Fruit fly (Drosophila melanogaster) whole organism, embryonic: ENCODE measurements around the gene Tbc1d22.

Source experiments
- Atf-2 ChIP-seq: fragments of 200-800 bp; sonication (Bioruptor generic); optimal IDR thresholded peaks from 2 replicates; lab custom pipeline; 2016; ENCODE audit warnings: missing biosample characterization, missing genetic modification characterization
- Bdp1 ChIP-seq: fragments of 200-800 bp; sonication (Bioruptor generic); optimal IDR thresholded peaks from 3 replicates; lab custom pipeline; 2016; ENCODE audit warnings: missing biosample characterization, missing genetic modification characterization
- C15 ChIP-seq: fragments of 200-800 bp; sonication (Bioruptor generic); IDR thresholded peaks from 3 replicates; pipeline ENCODE4 v1.3.6; 2022; ENCODE audit warnings: missing biosample characterization, missing genetic modification characterization
- CG10274 ChIP-seq: fragments of 200-800 bp; sonication (Bioruptor generic); optimal IDR thresholded peaks from 3 replicates; lab custom pipeline; 2017; ENCODE audit warnings: missing biosample characterization, mild to moderate bottlenecking, missing genetic modification characterization
- CG10543 ChIP-seq: fragments of 200-800 bp; sonication (Bioruptor generic); optimal IDR thresholded peaks from 3 replicates; lab custom pipeline; 2017; ENCODE audit warnings: missing biosample characterization, mild to moderate bottlenecking, missing genetic modification characterization, moderate library complexity
- CG11695 ChIP-seq: fragments of 200-800 bp; sonication (Bioruptor generic); IDR thresholded peaks from 3 replicates; pipeline ENCODE4 v1.3.6; 2022; ENCODE audit warnings: missing biosample characterization, missing genetic modification characterization
- CG12071 ChIP-seq: fragments of 200-800 bp; sonication (Bioruptor generic); optimal IDR thresholded peaks from 3 replicates; lab custom pipeline; 2018; ENCODE audit warnings: missing biosample characterization, mild to moderate bottlenecking, missing genetic modification characterization
- CG12219 ChIP-seq: fragments of 200-800 bp; sonication (Bioruptor generic); optimal IDR thresholded peaks from 3 replicates; lab custom pipeline; 2018; ENCODE audit warnings: missing biosample characterization, mild to moderate bottlenecking, missing genetic modification characterization
- CG14050 ChIP-seq: fragments of 200-800 bp; sonication (Bioruptor generic); IDR thresholded peaks from 3 replicates; pipeline ENCODE4 v1.3.6; 2022; ENCODE audit warnings: missing biosample characterization, missing genetic modification characterization
- CG1529 ChIP-seq: fragments of 200-800 bp; sonication (Bioruptor generic); optimal IDR thresholded peaks from 3 replicates; lab custom pipeline; 2018; ENCODE audit warnings: missing biosample characterization, missing genetic modification characterization
- CG17186 ChIP-seq: fragments of 200-800 bp; sonication (Bioruptor generic); optimal IDR thresholded peaks from 3 replicates; lab custom pipeline; 2017; ENCODE audit warnings: missing biosample characterization, missing genetic modification reagents, missing genetic modification characterization
- CG18619 ChIP-seq: fragments of 200-800 bp; sonication (Bioruptor generic); optimal IDR thresholded peaks from 3 replicates; lab custom pipeline; 2017; ENCODE audit warnings: missing biosample characterization, mild to moderate bottlenecking, missing genetic modification characterization
- CG30403 ChIP-seq: fragments of 200-800 bp; sonication (Bioruptor generic); optimal IDR thresholded peaks from 3 replicates; lab custom pipeline; 2016; ENCODE audit warnings: missing biosample characterization, missing genetic modification characterization
- CG31365 ChIP-seq: fragments of 200-800 bp; sonication (Bioruptor generic); optimal IDR thresholded peaks from 2 replicates; lab custom pipeline; 2018; ENCODE audit warnings: missing biosample characterization, mild to moderate bottlenecking, missing genetic modification characterization
- CG3163 ChIP-seq: fragments of 200-800 bp; sonication (Bioruptor generic); optimal IDR thresholded peaks from 3 replicates; lab custom pipeline; 2016; ENCODE audit warnings: missing biosample characterization, missing genetic modification characterization
- CG3281 ChIP-seq: fragments of 200-800 bp; sonication (Bioruptor generic); optimal IDR thresholded peaks from 3 replicates; lab custom pipeline; 2017; ENCODE audit warnings: missing biosample characterization, mild to moderate bottlenecking, missing genetic modification characterization
- CG42726 ChIP-seq: fragments of 200-800 bp; sonication (Bioruptor generic); IDR thresholded peaks from 2 replicates; pipeline ENCODE4 v1.3.6; 2022; ENCODE audit warnings: missing biosample characterization, missing genetic modification characterization; ENCODE audit not compliant: partially characterized antibody
- CG4404 ChIP-seq: fragments of 200-800 bp; sonication (Bioruptor generic); IDR thresholded peaks from 2 replicates; pipeline ENCODE4 v1.3.6; 2022; ENCODE audit warnings: missing biosample characterization, missing genetic modification characterization
- CG4707 ChIP-seq: fragments of 200-800 bp; sonication (Bioruptor generic); optimal IDR thresholded peaks from 2 replicates; lab custom pipeline; 2018; ENCODE audit warnings: missing biosample characterization, mild to moderate bottlenecking, missing genetic modification characterization, moderate library complexity
- CG4820 ChIP-seq: fragments of 200-800 bp; sonication (Bioruptor generic); optimal IDR thresholded peaks from 3 replicates; lab custom pipeline; 2016; ENCODE audit warnings: missing biosample characterization, missing genetic modification characterization
- CG5953 ChIP-seq: fragments of 200-800 bp; sonication (Bioruptor generic); IDR thresholded peaks from 2 replicates; pipeline ENCODE4 v1.3.6; 2022; ENCODE audit warnings: missing biosample characterization, missing genetic modification characterization
- CG6654 ChIP-seq: fragments of 200-800 bp; sonication (Bioruptor generic); optimal IDR thresholded peaks from 2 replicates; lab custom pipeline; 2017; ENCODE audit warnings: missing biosample characterization, mild to moderate bottlenecking, missing genetic modification characterization
- CG7786 ChIP-seq: fragments of 200-800 bp; sonication (Bioruptor generic); optimal IDR thresholded peaks from 2 replicates; lab custom pipeline; 2016; ENCODE audit warnings: missing biosample characterization, missing genetic modification characterization
- CG8924 ChIP-seq: fragments of 200-800 bp; optimal IDR thresholded peaks from 3 replicates; lab custom pipeline; 2019; ENCODE audit warnings: missing biosample characterization, mild to moderate bottlenecking, missing genetic modification characterization, moderate library complexity
- CG9437 ChIP-seq: fragments of 200-800 bp; sonication (Bioruptor generic); optimal IDR thresholded peaks from 2 replicates; lab custom pipeline; 2018; ENCODE audit warnings: missing biosample characterization, mild to moderate bottlenecking, missing genetic modification characterization
- CG9817 ChIP-seq: fragments of 200-800 bp; sonication (Bioruptor generic); optimal IDR thresholded peaks from 2 replicates; lab custom pipeline; 2018; ENCODE audit warnings: missing biosample characterization, mild to moderate bottlenecking, missing genetic modification characterization, moderate library complexity
- CG9876 ChIP-seq: fragments of 200-800 bp; sonication (Bioruptor generic); optimal IDR thresholded peaks from 2 replicates; lab custom pipeline; 2016; ENCODE audit warnings: missing biosample characterization, missing genetic modification characterization
- CHES-1-like ChIP-seq: fragments of 200-800 bp; sonication (Bioruptor generic); optimal IDR thresholded peaks from 2 replicates; lab custom pipeline; 2016; ENCODE audit warnings: missing biosample characterization, missing genetic modification characterization
- Fer2 ChIP-seq: fragments of 200-800 bp; sonication (Bioruptor generic); optimal IDR thresholded peaks from 2 replicates; lab custom pipeline; 2018; ENCODE audit warnings: missing biosample characterization, mild to moderate bottlenecking, missing genetic modification characterization, moderate library complexity
- Gsc ChIP-seq: fragments of 200-800 bp; sonication (Bioruptor generic); IDR thresholded peaks from 2 replicates; pipeline ENCODE4 v1.3.6; 2022; ENCODE audit warnings: missing biosample characterization, missing genetic modification characterization
- HHEX ChIP-seq: fragments of 200-800 bp; sonication (Bioruptor generic); optimal IDR thresholded peaks from 3 replicates; lab custom pipeline; 2017; ENCODE audit warnings: missing biosample characterization, mild to moderate bottlenecking, missing genetic modification characterization, missing genetic modification reagents
- HLHmδ ChIP-seq: fragments of 200-800 bp; sonication (Bioruptor generic); optimal IDR thresholded peaks from 2 replicates; lab custom pipeline; 2018; ENCODE audit warnings: missing biosample characterization, mild to moderate bottlenecking, missing genetic modification characterization, moderate library complexity
- Hsf ChIP-seq: fragments of 200-800 bp; sonication (Bioruptor generic); optimal IDR thresholded peaks from 3 replicates; lab custom pipeline; 2016; ENCODE audit warnings: missing biosample characterization, missing genetic modification characterization
- MESR4 ChIP-seq: fragments of 200-800 bp; sonication (Bioruptor generic); optimal IDR thresholded peaks from 2 replicates; lab custom pipeline; 2018; ENCODE audit warnings: missing biosample characterization, mild to moderate bottlenecking, missing genetic modification characterization, moderate library complexity
- Med ChIP-seq: fragments of 200-800 bp; sonication (Bioruptor generic); peaks from one replicate; lab custom pipeline; 2016; ENCODE audit warnings: missing biosample characterization, missing genetic modification characterization, mild to moderate bottlenecking, inconsistent platforms, moderate library complexity
- Meics ChIP-seq: fragments of 200-800 bp; sonication (Bioruptor generic); optimal IDR thresholded peaks from 2 replicates; lab custom pipeline; 2017; ENCODE audit warnings: missing biosample characterization, mild to moderate bottlenecking, missing genetic modification characterization
- amos ChIP-seq: fragments of 200-800 bp; sonication (Bioruptor generic); IDR thresholded peaks from 2 replicates; pipeline ENCODE4 v1.3.6; 2022; ENCODE audit warnings: missing biosample characterization, missing genetic modification characterization; ENCODE audit not compliant: partially characterized antibody
- bab2 ChIP-seq: fragments of 200-800 bp; sonication (Bioruptor generic); optimal IDR thresholded peaks from 2 replicates; lab custom pipeline; 2016; ENCODE audit warnings: missing biosample characterization, missing genetic modification characterization
- crc ChIP-seq: fragments of 200-800 bp; sonication (Bioruptor generic); optimal IDR thresholded peaks from 2 replicates; lab custom pipeline; 2016; ENCODE audit warnings: missing biosample characterization, missing genetic modification characterization
- danr ChIP-seq: fragments of 200-800 bp; sonication (Bioruptor generic); IDR thresholded peaks from 2 replicates; pipeline ENCODE4 v1.3.6; 2022; ENCODE audit warnings: missing biosample characterization, missing genetic modification characterization
- dm ChIP-seq: fragments of 200-800 bp; sonication (Bioruptor generic); optimal IDR thresholded peaks from 3 replicates; lab custom pipeline; 2016; ENCODE audit warnings: missing biosample characterization, missing genetic modification characterization
- h ChIP-seq: fragments of >200 bp; optimal IDR thresholded peaks from 2 replicates; lab custom pipeline; 2017
- lbe ChIP-seq: fragments of 200-800 bp; sonication (Bioruptor generic); optimal IDR thresholded peaks from 2 replicates; lab custom pipeline; 2016; ENCODE audit warnings: missing biosample characterization, mild to moderate bottlenecking, missing genetic modification characterization
- maf-S ChIP-seq: fragments of 200-800 bp; sonication (Bioruptor generic); optimal IDR thresholded peaks from 2 replicates; lab custom pipeline; 2016; ENCODE audit warnings: missing biosample characterization, missing genetic modification characterization
- pb ChIP-seq: fragments of 200-800 bp; sonication (Bioruptor generic); optimal IDR thresholded peaks from 3 replicates; lab custom pipeline; 2016; ENCODE audit warnings: missing biosample characterization, missing genetic modification characterization
- repo ChIP-seq: fragments of 200-800 bp; sonication (Bioruptor generic); optimal IDR thresholded peaks from 2 replicates; lab custom pipeline; 2016; ENCODE audit warnings: missing biosample characterization, missing genetic modification characterization
- salm ChIP-seq: fragments of 200-800 bp; sonication (Bioruptor generic); optimal IDR thresholded peaks from 2 replicates; lab custom pipeline; 2018; ENCODE audit warnings: missing biosample characterization, mild to moderate bottlenecking, missing genetic modification characterization
- scrt ChIP-seq: fragments of 200-800 bp; sonication (Bioruptor generic); optimal IDR thresholded peaks from 2 replicates; lab custom pipeline; 2018; ENCODE audit warnings: missing biosample characterization, mild to moderate bottlenecking, missing genetic modification characterization, moderate library complexity
- stwl ChIP-seq: fragments of 200-800 bp; sonication (Bioruptor generic); optimal IDR thresholded peaks from 3 replicates; lab custom pipeline; 2018; ENCODE audit warnings: missing biosample characterization, mild to moderate bottlenecking, missing genetic modification characterization, moderate library complexity
- twi ChIP-seq: fragments of 200-800 bp; optimal IDR thresholded peaks from 2 replicates; lab custom pipeline; 2019; ENCODE audit warnings: missing biosample characterization, mild to moderate bottlenecking, missing genetic modification characterization, moderate library complexity
- vvl ChIP-seq: fragments of 200-800 bp; sonication (Bioruptor generic); IDR thresholded peaks from 2 replicates; pipeline ENCODE4 v1.3.6; 2022; ENCODE audit warnings: missing biosample characterization, missing genetic modification characterization
- wdn ChIP-seq: fragments of 200-800 bp; sonication (Bioruptor generic); IDR thresholded peaks from 2 replicates; pipeline ENCODE4 v1.3.6; 2022; ENCODE audit warnings: missing biosample characterization, missing genetic modification characterization

Tbc1d22 gene

dm6 chr3R:21111046-21111480 lies 9.1 kb downstream of the Tbc1d22 start, which contains the start of gene Rab11 (continued):
- TF ChIP-seq h: no peak
- no peak for TF ChIP-seq CG3281 (GFP tag; lab: Kevin White, UChicago)
- no peak for TF ChIP-seq CG6654 (GFP tag; lab: Kevin White, UChicago)
- peak; percentile 13 for TF ChIP-seq Fer2 (tag; lab: Kevin White, UChicago)
- no peak for TF ChIP-seq pb (GFP tag; lab: Kevin White, UChicago)
- 0 out of 3 replicates have a peak, but pooled peaks have one; percentile 25 for TF ChIP-seq CG11695 (GFP tag; lab: Robert Waterston, UW)
- TF ChIP-seq CG42726 (GFP tag; lab: Robert Waterston, UW): peak; percentile 34; the same call in 1 of the 2 replicates
- TF ChIP-seq Gsc (GFP tag; lab: Robert Waterston, UW): no peak
- no peak for TF ChIP-seq CHES-1-like (GFP tag; lab: Kevin White, UChicago)
- TF ChIP-seq Med (GFP tag; lab: Kevin White, UChicago): peak; percentile 57
- no peak for TF ChIP-seq CG17186 (GFP tag; lab: Kevin White, UChicago)
- TF ChIP-seq maf-S (GFP tag; lab: Kevin White, UChicago): no peak
- TF ChIP-seq CG4404 (GFP tag; lab: Robert Waterston, UW): no peak
- TF ChIP-seq twi (tag; lab: Kevin White, UChicago): peak; percentile 11
- no peak for TF ChIP-seq HHEX (GFP tag; lab: Kevin White, UChicago)
- no peak for TF ChIP-seq Bdp1
- TF ChIP-seq CG7786 (GFP tag; lab: Kevin White, UChicago): no peak
- TF ChIP-seq C15 (GFP tag; lab: Robert Waterston, UW): no peak
- peak; percentile 40 for TF ChIP-seq CG9817 (tag; lab: Kevin White, UChicago)
- no peak for TF ChIP-seq lbe (GFP tag; lab: Kevin White, UChicago)
- TF ChIP-seq CG4707 (GFP tag; lab: Kevin White, UChicago): no peak
- TF ChIP-seq crc (GFP tag; lab: Kevin White, UChicago): no peak
- TF ChIP-seq CG9437 (GFP tag; lab: Kevin White, UChicago): peak; percentile 96
- peak; percentile 24 for TF ChIP-seq Atf-2 (GFP tag; lab: Kevin White, UChicago)
- TF ChIP-seq CG14050: no peak
- no peak for TF ChIP-seq CG1529 (GFP tag; lab: Kevin White, UChicago)
- TF ChIP-seq salm (tag; lab: Kevin White, UChicago): no peak
- peak; percentile 80 for TF ChIP-seq CG4820
- TF ChIP-seq wdn (GFP tag; lab: Robert Waterston, UW): no peak
- TF ChIP-seq CG18619: peak; percentile 26
- TF ChIP-seq scrt (GFP tag; lab: Kevin White, UChicago): peak; percentile 10
- TF ChIP-seq CG5953 (GFP tag; lab: Robert Waterston, UW): no peak
- no peak for TF ChIP-seq repo (GFP tag; lab: Kevin White, UChicago)
- peak; percentile 75 for TF ChIP-seq CG30403 (GFP tag; lab: Kevin White, UChicago)
- peak; percentile 91 for TF ChIP-seq amos (GFP tag; lab: Robert Waterston, UW)
- no peak for TF ChIP-seq CG12219 (GFP tag; lab: Kevin White, UChicago)
- peak; percentile 46 for TF ChIP-seq vvl
- TF ChIP-seq CG31365 (tag; lab: Kevin White, UChicago): no peak
- no peak for TF ChIP-seq CG9876
- TF ChIP-seq MESR4 (GFP tag; lab: Kevin White, UChicago): no peak
- TF ChIP-seq CG10543 (GFP tag; lab: Kevin White, UChicago): peak; percentile 50
- peak; percentile 21 for TF ChIP-seq Meics (GFP tag; lab: Kevin White, UChicago)
- TF ChIP-seq dm (GFP tag; lab: Kevin White, UChicago): no peak
- TF ChIP-seq danr: no peak
- no peak for TF ChIP-seq CG10274 (GFP tag; lab: Kevin White, UChicago)
- TF ChIP-seq CG12071 (GFP tag; lab: Kevin White, UChicago): no peak
- TF ChIP-seq Hsf (GFP tag; lab: Kevin White, UChicago): peak; percentile 60
- no peak for TF ChIP-seq CG3163
- TF ChIP-seq CG8924: peak; percentile 73
- no peak for TF ChIP-seq HLHmδ
- peak; percentile 28 for TF ChIP-seq bab2
- peak; percentile 69 for TF ChIP-seq stwl (tag; lab: Kevin White, UChicago)
